Fruit fly (Drosophila melanogaster): ENCODE data around the gene Taf12.

DNA sequence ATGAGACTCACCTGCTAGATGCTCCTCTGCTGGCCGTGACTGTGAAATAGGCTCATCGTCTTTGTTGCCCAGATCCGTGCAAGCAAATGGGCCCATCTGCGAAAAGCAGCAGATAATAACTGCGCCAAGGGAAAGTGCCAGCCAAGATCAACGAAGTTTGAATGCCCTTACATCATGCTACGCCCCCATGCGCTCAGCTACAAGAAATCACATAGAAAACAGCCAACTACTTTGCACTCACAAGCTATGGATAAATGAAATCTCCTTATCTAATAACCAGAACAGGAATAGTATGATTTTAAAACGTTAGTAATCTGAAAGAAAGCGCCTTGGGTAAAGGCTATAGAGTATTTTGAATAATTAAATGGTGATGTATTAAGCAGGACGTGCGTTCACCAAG is 7.7 kb downstream of the Taf12 start:
- TF ChIP-seq psq (optimal IDR thresholded peaks at IDR 0.05) (no peak), insv (optimal IDR thresholded peaks at IDR 0.05) (no peak), ttk (optimal IDR thresholded peaks at IDR 0.05) (no peak), h (optimal IDR thresholded peaks at IDR 0.05) (no peak), Myc (optimal IDR thresholded peaks at IDR 0.05) (no peak), Sin3A (optimal IDR thresholded peaks at IDR 0.05) (no peak)
